Fruit fly (Drosophila melanogaster): ENCODE results near the gene CG16721.

The CG16721 gene

DNA sequence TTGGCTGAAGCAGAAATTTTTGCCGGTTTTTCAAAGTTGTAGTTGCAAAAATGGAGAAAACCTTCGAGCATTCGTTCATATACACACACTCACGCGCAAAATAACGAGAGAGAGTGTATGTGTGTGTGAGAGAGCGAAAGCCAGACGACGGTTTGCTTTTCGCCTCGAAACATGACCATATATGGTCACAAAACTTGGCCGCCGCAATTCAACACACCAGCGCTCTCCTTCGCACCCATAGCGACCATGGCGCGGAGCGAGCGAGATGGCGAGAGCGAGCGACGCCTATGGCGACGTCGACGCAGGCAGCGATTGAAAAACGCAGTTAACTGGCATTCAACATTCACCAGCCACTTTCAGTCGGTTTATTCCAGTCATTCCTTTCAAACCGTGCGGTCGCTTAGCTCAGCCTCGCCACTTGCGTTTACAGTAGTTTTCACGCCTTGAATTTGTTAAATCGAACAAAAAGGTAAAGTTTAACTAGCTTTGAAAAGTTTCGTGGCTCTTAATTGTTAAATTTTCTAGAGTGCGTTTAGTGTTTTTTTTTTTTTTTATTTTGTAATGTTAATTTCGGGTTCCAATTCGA is 22.1 kb downstream of the CG16721 start (continued):
- TF ChIP-seq CG4360 (GFP tag; IDR thresholded peaks at IDR 0.05) = no peak
- no peak for TF ChIP-seq Ptx1 (GFP tag; IDR thresholded peaks at IDR 0.05)
- TF ChIP-seq ham (GFP tag; IDR thresholded peaks at IDR 0.05) = no peak
- no peak for TF ChIP-seq ERR (GFP tag; optimal IDR thresholded peaks at IDR 0.05)
- no peak for TF ChIP-seq mirr (GFP tag; optimal IDR thresholded peaks at IDR 0.05)
- no peak for TF ChIP-seq CG17912 (GFP tag; optimal IDR thresholded peaks at IDR 0.05)
- TF ChIP-seq CG1647 (GFP tag; optimal IDR thresholded peaks at IDR 0.05) = no peak
- TF ChIP-seq crp (GFP tag; optimal IDR thresholded peaks at IDR 0.05) = no peak
- TF ChIP-seq Rx (GFP tag; IDR thresholded peaks at IDR 0.05) = no peak
- TF ChIP-seq CG10267 (tag; optimal IDR thresholded peaks at IDR 0.05) = peak; percentile 17
- no peak for TF ChIP-seq Bteb2 (GFP tag; optimal IDR thresholded peaks at IDR 0.05)
- TF ChIP-seq al (GFP tag; IDR thresholded peaks at IDR 0.05) = no peak
- peak; percentile 74 for TF ChIP-seq sd (tag; optimal IDR thresholded peaks at IDR 0.05)
- TF ChIP-seq unpg (GFP tag; optimal IDR thresholded peaks at IDR 0.05) = no peak
- no peak for TF ChIP-seq Gsc (GFP tag; IDR thresholded peaks at IDR 0.05)
- no peak for TF ChIP-seq sisA (GFP tag; IDR thresholded peaks at IDR 0.05)
- TF ChIP-seq D19B (GFP tag; optimal IDR thresholded peaks at IDR 0.05) = no peak
- peak; percentile 62 for TF ChIP-seq phol (tag; optimal IDR thresholded peaks at IDR 0.05)
- TF ChIP-seq bigmax (GFP tag; optimal IDR thresholded peaks at IDR 0.05) = no peak
- no peak for TF ChIP-seq CG12219 (GFP tag; optimal IDR thresholded peaks at IDR 0.05)
- peak; percentile 11; the same call in 1 of the 2 replicates for TF ChIP-seq amos (GFP tag; IDR thresholded peaks at IDR 0.05; ENCODE audit: partially characterized antibody)
- TF ChIP-seq CG2889 (GFP tag; IDR thresholded peaks at IDR 0.05) = no peak
- no peak for TF ChIP-seq crol (GFP tag; IDR thresholded peaks at IDR 0.05)
- TF ChIP-seq CG11085 (GFP tag; IDR thresholded peaks at IDR 0.05) = no peak
- no peak for TF ChIP-seq maf-S (GFP tag; optimal IDR thresholded peaks at IDR 0.05)
- TF ChIP-seq CG15514 (GFP tag; optimal IDR thresholded peaks at IDR 0.05) = peak; percentile 39
- TF ChIP-seq hkb (optimal IDR thresholded peaks at IDR 0.05) = no peak
- 0 out of 2 replicates have a peak, but pooled peaks have one; percentile 27 for TF ChIP-seq hkb (GFP tag; IDR thresholded peaks at IDR 0.05)
- peak; percentile 31; the same call in 1 of the 2 replicates for TF ChIP-seq seq (GFP tag; IDR thresholded peaks at IDR 0.05)
- TF ChIP-seq peb (GFP tag; IDR thresholded peaks at IDR 0.05) = no peak
- TF ChIP-seq Ssrp (tag; optimal IDR thresholded peaks at IDR 0.05) = no peak
- TF ChIP-seq aop (GFP tag; IDR thresholded peaks at IDR 0.05) = no peak
- peak; percentile 31 for TF ChIP-seq dmrt99B (tag; optimal IDR thresholded peaks at IDR 0.05)
- peak; percentile 34 for TF ChIP-seq chn (GFP tag; optimal IDR thresholded peaks at IDR 0.05)
- no peak for TF ChIP-seq CoRest (tag; optimal IDR thresholded peaks at IDR 0.05)
- TF ChIP-seq sens-2 (GFP tag; IDR thresholded peaks at IDR 0.05) = no peak
- no peak for TF ChIP-seq esg (GFP tag; conservative IDR thresholded peaks at IDR 0.05)
- TF ChIP-seq Dad (GFP tag; optimal IDR thresholded peaks at IDR 0.05) = no peak
- peak; percentile 17 for TF ChIP-seq D19A (tag; optimal IDR thresholded peaks at IDR 0.05)
- TF ChIP-seq CG13424 (tag; optimal IDR thresholded peaks at IDR 0.05) = no peak
- no peak for TF ChIP-seq CG10366 (GFP tag; IDR thresholded peaks at IDR 0.05)
- 0 out of 4 replicates have a peak, but pooled peaks have one; percentile 13 for TF ChIP-seq Gug (GFP tag; IDR thresholded peaks at IDR 0.05)
- peak; percentile 37; the same call in 1 of the 3 replicates for TF ChIP-seq CG34224 (GFP tag; IDR thresholded peaks at IDR 0.05; ENCODE audit: partially characterized antibody)
- peak; percentile 95 for TF ChIP-seq CG10321 (GFP tag; IDR thresholded peaks at IDR 0.05)
- peak; percentile 50 for TF ChIP-seq ewg (GFP tag; optimal IDR thresholded peaks at IDR 0.05)
- peak; percentile 36 for TF ChIP-seq gem (tag; optimal IDR thresholded peaks at IDR 0.05)
- TF ChIP-seq Atf6 (GFP tag; IDR thresholded peaks at IDR 0.05) = peak; percentile 52; the same call in 1 of the 2 replicates
- no peak for TF ChIP-seq h (optimal IDR thresholded peaks at IDR 0.05)
- TF ChIP-seq CG31441 (GFP tag; IDR thresholded peaks at IDR 0.05) = no peak
- no peak for TF ChIP-seq klu (GFP tag; IDR thresholded peaks at IDR 0.05)
- TF ChIP-seq CG7839 (tag; optimal IDR thresholded peaks at IDR 0.05) = no peak
- TF ChIP-seq vvl (GFP tag; IDR thresholded peaks at IDR 0.05) = peak; percentile 61; the same call in 1 of the 2 replicates
